Worm (Caenorhabditis elegans) whole organism, early embryonic: Measurements from ENCODE around the gene C39E9.12.
A peak's percentile ranks its signal among the peaks of the same experiment; 100 is the strongest.

Experiments
- B0310.2 ChIP-seq: sonication (generic microtip); optimal IDR thresholded peaks from 2 replicates; lab custom pipeline; 2016; ENCODE audit warnings: mild to moderate bottlenecking, missing genetic modification characterization, missing compliant biosample characterization
- F13C5.2 ChIP-seq: sonication (generic microtip); optimal IDR thresholded peaks from 2 replicates; lab custom pipeline; 2017; ENCODE audit warnings: mild to moderate bottlenecking, missing genetic modification characterization, inconsistent platforms, missing compliant biosample characterization
- aly-1 ChIP-seq: sonication (generic microtip); optimal IDR thresholded peaks from 2 replicates; lab custom pipeline; 2016; ENCODE audit warnings: missing genetic modification characterization, missing compliant biosample characterization
- ceh-13 ChIP-seq: fragments of 200-800 bp; sonication (Bioruptor generic); optimal IDR thresholded peaks from 2 replicates; lab custom pipeline; 2018; ENCODE audit warnings: mild to moderate bottlenecking, missing genetic modification characterization, missing compliant biosample characterization
- ets-7 ChIP-seq: sonication (generic microtip); optimal IDR thresholded peaks from 2 replicates; lab custom pipeline; 2016; ENCODE audit warnings: missing genotype, missing genetic modification characterization, missing compliant biosample characterization
- flt-1 ChIP-seq: fragments of 200-800 bp; sonication (Bioruptor generic); IDR thresholded peaks from 2 replicates; pipeline ENCODE4 v1.3.6; 2022; ENCODE audit warnings: missing genetic modification characterization, missing compliant biosample characterization
- hmg-4 ChIP-seq: fragments of 200-800 bp; sonication (Bioruptor generic); optimal IDR thresholded peaks from 2 replicates; lab custom pipeline; 2018; ENCODE audit warnings: mild to moderate bottlenecking, missing genetic modification characterization, missing compliant biosample characterization
- pes-1 ChIP-seq: fragments of 200-800 bp; sonication (Bioruptor generic); IDR thresholded peaks from 2 replicates; pipeline ENCODE4 v1.3.6; 2022; ENCODE audit warnings: missing genetic modification reagents, missing genetic modification characterization, missing compliant biosample characterization
- scrt-1 ChIP-seq: fragments of 200-800 bp; sonication (Bioruptor generic); IDR thresholded peaks from 2 replicates; pipeline ENCODE4 v1.3.6; 2022; ENCODE audit warnings: missing genetic modification characterization, missing compliant biosample characterization
- sea-1 ChIP-seq: fragments of 200-800 bp; sonication (Bioruptor generic); conservative IDR thresholded peaks from 2 replicates; pipeline ENCODE4 v1.3.6; 2022; ENCODE audit warnings: missing genetic modification characterization, missing compliant biosample characterization
- tbx-37 ChIP-seq: fragments of 200-800 bp; sonication (Bioruptor generic); conservative IDR thresholded peaks from 2 replicates; pipeline ENCODE4 v1.3.6; 2022; ENCODE audit warnings: missing genetic modification reagents, missing genetic modification characterization, missing compliant biosample characterization
- tra-4 ChIP-seq: sonication (generic microtip); optimal IDR thresholded peaks from 2 replicates; lab custom pipeline; 2017; ENCODE audit warnings: missing genetic modification characterization, missing compliant biosample characterization

The C39E9.12 gene

ce11 chrIV:13125999-13126398 is 32.2 kb downstream of the C39E9.12 start:
- no peak for TF ChIP-seq hmg-4
- TF ChIP-seq scrt-1 (GFP tag; lab: Robert Waterston, UW) = no peak
- no peak for TF ChIP-seq ceh-13 (GFP tag; lab: Kevin White, UChicago)
- TF ChIP-seq ets-7 (tag; lab: Kevin White, UChicago) = no peak
- no peak for TF ChIP-seq F13C5.2 (tag; lab: Kevin White, UChicago)
- TF ChIP-seq flt-1 (GFP tag; lab: Robert Waterston, UW) = no peak
- no peak for TF ChIP-seq sea-1 (GFP tag; lab: Robert Waterston, UW)
- TF ChIP-seq tra-4 (tag; lab: Kevin White, UChicago) = no peak

- TF ChIP-seq aly-1 (tag; lab: Kevin White, UChicago) (no peak), B0310.2 (tag; lab: Kevin White, UChicago) (no peak), sea-1 (GFP tag; lab: Robert Waterston, UW) (no peak)
These were observed 33.9 kb downstream of the C39E9.12 start for ce11 chrIV:13127720-13128119.

- TF ChIP-seq sea-1 (GFP tag; lab: Robert Waterston, UW) = peak; percentile 73; the same call in 1 of the 2 replicates
- TF ChIP-seq tbx-37 (GFP tag; lab: Robert Waterston, UW) = 0 out of 2 replicates have a peak, but pooled peaks have one; percentile 27
- peak; percentile 73 for TF ChIP-seq pes-1 (GFP tag; lab: Robert Waterston, UW)
- peak; percentile 71 for TF ChIP-seq flt-1 (GFP tag; lab: Robert Waterston, UW)
- TF ChIP-seq scrt-1 (GFP tag; lab: Robert Waterston, UW) = peak; percentile 76
These were observed 47.0 kb downstream of the C39E9.12 start for ce11 chrIV:13140792-13141191.

ce11 chrIV:13142254-13142653 is 48.4 kb downstream of the C39E9.12 start, which contains the start of gene spe-43:
spe-43 (minus strand) TSS chrIV:13142354.
- TF ChIP-seq F13C5.2 (tag; lab: Kevin White, UChicago) = no peak
- TF ChIP-seq tbx-37 (GFP tag; lab: Robert Waterston, UW) = no peak
